Comparison of ENCODE assay signal across 2 worm cellular contexts in the genomic region with DNA sequence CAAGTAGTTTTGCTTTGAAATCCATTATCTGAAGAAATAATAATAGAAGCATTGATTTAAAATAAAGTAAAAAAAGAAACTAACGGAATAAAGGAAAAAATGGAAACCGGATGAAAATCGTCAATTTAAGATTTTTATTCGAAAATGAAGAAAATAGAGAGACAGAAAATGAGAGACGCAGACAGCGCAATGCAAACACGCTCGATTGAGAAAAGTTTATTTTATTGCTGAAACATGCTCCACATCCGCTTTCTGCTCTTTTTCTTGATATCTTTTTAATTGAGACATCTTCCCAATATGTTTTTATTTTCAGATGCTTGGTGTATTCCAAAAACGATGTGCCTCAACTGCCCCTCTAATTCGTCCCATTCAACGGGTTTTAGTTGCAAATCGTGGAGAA.
TF ChIP-seq lines count a peak whose summit lies in the region.

Gene prp-18 (minus strand): TSS at position 127 of the 400 bp plus-strand sequence.
Gene mccc-1 (plus strand): TSS at position 314 of the 400 bp plus-strand sequence.

TF ChIP-seq in whole organism, L1 larva, 84 proteins besides CTCF, POLR2A, EP300 and RAD21 (continued from another document):
- TF ChIP-seq Y116A8C.19 (tag; optimal IDR thresholded peaks at IDR 0.05; lab: Kevin White, UChicago; ENCODE audit: borderline replicate concordance) (no peak), nhr-11 (tag; optimal IDR thresholded peaks at IDR 0.05; lab: Kevin White, UChicago) (no peak), zag-1 (tag; optimal IDR thresholded peaks at IDR 0.05; lab: Kevin White, UChicago) (no peak), mdl-1 (tag; optimal IDR thresholded peaks at IDR 0.05; lab: Kevin White, UChicago) (peak in 1 of 2 experiments; percentile 16), lin-15B (tag; optimal IDR thresholded peaks at IDR 0.05; lab: Kevin White, UChicago) (peak; percentile 56), ztf-11 (tag; optimal IDR thresholded peaks at IDR 0.05; lab: Kevin White, UChicago) (no peak), sup-37 (GFP tag; optimal IDR thresholded peaks at IDR 0.05; lab: Kevin White, UChicago) (no peak), nhr-19 (GFP tag; conservative IDR thresholded peaks at IDR 0.05; lab: Robert Waterston, UW) (peak; percentile 25; the same call in 1 of the 2 replicates), ceh-82 (tag; optimal IDR thresholded peaks at IDR 0.05; lab: Kevin White, UChicago) (peak in 1 of 3 experiments; percentile 62), ceh-8 (GFP tag; optimal IDR thresholded peaks at IDR 0.05; lab: Kevin White, UChicago) (no peak), dpl-1 (GFP tag; optimal IDR thresholded peaks at IDR 0.05; lab: Kevin White, UChicago) (peak; percentile 43 to 69 (median 60)), snpc-4 (tag; optimal IDR thresholded peaks at IDR 0.05; lab: Kevin White, UChicago) (no peak), nhr-84 (tag; optimal IDR thresholded peaks at IDR 0.05; lab: Kevin White, UChicago) (no peak), irx-1 (tag; optimal IDR thresholded peaks at IDR 0.05; lab: Kevin White, UChicago) (no peak), nhr-85 (tag; lab: Kevin White, UChicago) (peak; percentile 33), nhr-20 (tag; optimal IDR thresholded peaks at IDR 0.05; lab: Kevin White, UChicago) (no peak), lir-3 (tag; optimal IDR thresholded peaks at IDR 0.05; lab: Kevin White, UChicago; ENCODE audit: poor library complexity) (no peak), C16A3.4 (tag; optimal IDR thresholded peaks at IDR 0.05; lab: Kevin White, UChicago) (peak; percentile 62)

TF ChIP-seq in whole organism, L4 larva, 104 proteins besides CTCF, POLR2A, EP300 and RAD21 (continued from another document):
- TF ChIP-seq hlh-30 (tag; optimal IDR thresholded peaks at IDR 0.05; lab: Kevin White, UChicago; ENCODE audit: insufficient read depth) (no peak), ceh-44 (GFP tag; IDR thresholded peaks at IDR 0.05; lab: Robert Waterston, UW) (no peak), snpc-4 (tag; optimal IDR thresholded peaks at IDR 0.05; lab: Kevin White, UChicago) (no peak), lin-39 (tag; optimal IDR thresholded peaks at IDR 0.05; lab: Kevin White, UChicago) (no peak), dmd-6 (GFP tag; IDR thresholded peaks at IDR 0.05; lab: Robert Waterston, UW) (no peak), set-16 (GFP tag; IDR thresholded peaks at IDR 0.05; lab: Robert Waterston, UW) (no peak), ztf-7 (tag; optimal IDR thresholded peaks at IDR 0.05; lab: Kevin White, UChicago) (no peak), nhr-25 (tag; optimal IDR thresholded peaks at IDR 0.05; lab: Kevin White, UChicago; ENCODE audit: borderline replicate concordance, insufficient read depth) (no peak), Y5F2A.4 (GFP tag; optimal IDR thresholded peaks at IDR 0.05; lab: Kevin White, UChicago) (no peak), D1046.2 (GFP tag; IDR thresholded peaks at IDR 0.05; lab: Robert Waterston, UW) (no peak), pqm-1 (tag; optimal IDR thresholded peaks at IDR 0.05; lab: Kevin White, UChicago) (no peak), unc-62 (GFP tag; optimal IDR thresholded peaks at IDR 0.05 in 1 of 2; lab: Kevin White, UChicago) (no peak), unc-62 (tag; optimal IDR thresholded peaks at IDR 0.05; lab: Kevin White, UChicago) (no peak), egl-43 (GFP tag; IDR thresholded peaks at IDR 0.05; lab: Robert Waterston, UW) (no peak), ces-1 (GFP tag; optimal IDR thresholded peaks at IDR 0.05; lab: Kevin White, UChicago) (no peak), ceh-20 (GFP tag; IDR thresholded peaks at IDR 0.05; lab: Robert Waterston, UW) (no peak), aha-1 (tag; lab: Kevin White, UChicago) (no peak), nhr-41 (GFP tag; IDR thresholded peaks at IDR 0.05; lab: Robert Waterston, UW) (no peak), nhr-42 (GFP tag; IDR thresholded peaks at IDR 0.05; lab: Robert Waterston, UW) (no peak), arid-1 (GFP tag; conservative IDR thresholded peaks at IDR 0.05; lab: Robert Waterston, UW) (no peak), gei-8 (GFP tag; optimal IDR thresholded peaks at IDR 0.05; lab: Kevin White, UChicago) (no peak), nhr-102 (tag; optimal IDR thresholded peaks at IDR 0.05; lab: Kevin White, UChicago) (no peak), zfp-3 (GFP tag; conservative IDR thresholded peaks at IDR 0.05; lab: Robert Waterston, UW) (no peak), F49E8.2 (tag; optimal IDR thresholded peaks at IDR 0.05; lab: Kevin White, UChicago; ENCODE audit: borderline replicate concordance) (no peak)
